Worm (Caenorhabditis elegans): ENCODE data around the gene F10C1.8.
A peak's percentile ranks its signal among the peaks of the same experiment; 100 is the strongest.
"Not testable (repeated sequence)": the region's sequence is repeated elsewhere in the genome, so short reads cannot be mapped to it uniquely, and the experiment has no call there.

F10C1.8 gene

DNA sequence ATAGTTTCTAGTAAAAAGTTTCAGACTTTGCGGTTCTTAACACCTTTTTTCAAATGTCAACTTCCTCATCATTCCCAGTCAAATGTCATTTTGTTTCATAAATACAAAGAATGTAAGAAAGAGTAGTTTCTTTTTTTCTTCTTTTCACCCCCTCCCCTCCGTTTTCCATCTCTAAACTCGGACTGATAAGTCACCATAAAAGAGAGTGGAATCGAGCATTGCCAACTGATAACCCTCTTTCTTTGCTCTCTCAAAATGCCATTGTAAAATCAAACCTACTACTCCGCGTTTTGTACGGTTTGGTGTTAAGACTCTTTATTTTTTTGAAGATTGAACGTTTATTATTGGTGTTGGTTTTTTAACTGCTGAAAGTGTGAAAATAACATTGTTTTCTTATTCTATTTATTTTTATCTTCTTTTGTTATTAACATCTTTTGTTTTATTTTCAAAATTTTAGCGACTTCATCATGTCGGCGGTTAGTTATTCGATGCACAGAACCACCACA lies 4.5 kb upstream of the F10C1.8 start, which contains the start of gene ifb-2:
ifb-2 (plus strand) TSS at position 456 of the 506 bp plus-strand sequence.
- peak; percentile 62 for TF ChIP-seq hlh-11 (tag; optimal IDR thresholded peaks at IDR 0.05)
- peak; percentile 44 for TF ChIP-seq dve-1 (tag; optimal IDR thresholded peaks at IDR 0.05; ENCODE audit: insufficient read depth)
- TF ChIP-seq nhr-6 (tag; optimal IDR thresholded peaks at IDR 0.05) = peak; percentile 25
- TF ChIP-seq pqm-1 (tag; optimal IDR thresholded peaks at IDR 0.05) = peak; percentile 94
- TF ChIP-seq nhr-28 (tag; optimal IDR thresholded peaks at IDR 0.05) = peak; percentile 80
- no peak for TF ChIP-seq lim-7 (GFP tag; IDR thresholded peaks at IDR 0.05)
- TF ChIP-seq ZK337.2 (GFP tag; IDR thresholded peaks at IDR 0.05) = no peak
- no peak for TF ChIP-seq daf-16 (GFP tag; optimal IDR thresholded peaks at IDR 0.05)
- TF ChIP-seq daf-16 (tag; optimal IDR thresholded peaks at IDR 0.05) = peak; percentile 44
- TF ChIP-seq nhr-77 (tag; optimal IDR thresholded peaks at IDR 0.05) = peak; percentile 23
- 0 out of 2 replicates have a peak, but pooled peaks have one; percentile 48 for TF ChIP-seq nhr-41 (GFP tag; IDR thresholded peaks at IDR 0.05)
- TF ChIP-seq dmd-6 (GFP tag; IDR thresholded peaks at IDR 0.05) = peak; percentile 65

DNA sequence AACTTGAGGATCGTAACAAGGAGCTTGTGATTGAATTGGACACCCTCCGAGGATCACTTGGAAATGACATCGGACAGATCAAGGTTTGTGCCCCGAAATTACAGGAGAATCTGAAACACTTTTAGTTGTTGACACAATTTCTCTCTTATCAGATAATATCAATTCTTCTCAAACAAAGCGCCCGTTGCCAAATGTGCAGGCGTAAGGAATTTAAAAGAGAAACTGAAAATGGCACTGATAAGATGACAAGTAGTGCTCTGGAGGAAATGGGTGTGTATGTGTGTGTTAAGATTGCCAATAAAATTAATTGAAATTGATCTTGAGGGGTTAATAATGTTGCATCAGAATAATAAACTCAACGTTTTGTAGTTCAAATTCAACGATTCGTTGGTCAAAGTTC lies 2.9 kb upstream of the F10C1.8 start:
- TF ChIP-seq lin-1 (GFP tag; IDR thresholded peaks at IDR 0.05) (0 out of 2 replicates have a peak, but pooled peaks have one; percentile 23), lin-15B (tag; optimal IDR thresholded peaks at IDR 0.05) (no peak), dmd-6 (GFP tag; IDR thresholded peaks at IDR 0.05) (peak; percentile 72), pha-4 (GFP tag; IDR thresholded peaks at IDR 0.05) (no peak), pha-4 (tag; optimal IDR thresholded peaks at IDR 0.05) (no peak), hlh-11 (tag; optimal IDR thresholded peaks at IDR 0.05) (peak; percentile 60), tra-1 (GFP tag; IDR thresholded peaks at IDR 0.05) (0 out of 2 replicates have a peak, but pooled peaks have one; percentile 49), ama-1 (optimal IDR thresholded peaks at IDR 0.05) (peak; percentile 8), nhr-41 (GFP tag; IDR thresholded peaks at IDR 0.05) (no peak), mes-2 (tag; optimal IDR thresholded peaks at IDR 0.05; ENCODE audit: poor library complexity, severe bottlenecking) (peak; percentile 9), dve-1 (tag; optimal IDR thresholded peaks at IDR 0.05; ENCODE audit: insufficient read depth) (peak; percentile 77), daf-16 (GFP tag; optimal IDR thresholded peaks at IDR 0.05) (no peak), daf-16 (tag; optimal IDR thresholded peaks at IDR 0.05) (peak; percentile 79), pqm-1 (tag; optimal IDR thresholded peaks at IDR 0.05) (peak; percentile 92), nhr-28 (tag; optimal IDR thresholded peaks at IDR 0.05) (peak; percentile 85), mxl-3 (GFP tag; optimal IDR thresholded peaks at IDR 0.05) (peak; percentile 17), nhr-77 (tag; optimal IDR thresholded peaks at IDR 0.05) (peak; percentile 69), lim-7 (GFP tag; IDR thresholded peaks at IDR 0.05) (no peak), aha-1 (tag) (peak; percentile 17)

DNA sequence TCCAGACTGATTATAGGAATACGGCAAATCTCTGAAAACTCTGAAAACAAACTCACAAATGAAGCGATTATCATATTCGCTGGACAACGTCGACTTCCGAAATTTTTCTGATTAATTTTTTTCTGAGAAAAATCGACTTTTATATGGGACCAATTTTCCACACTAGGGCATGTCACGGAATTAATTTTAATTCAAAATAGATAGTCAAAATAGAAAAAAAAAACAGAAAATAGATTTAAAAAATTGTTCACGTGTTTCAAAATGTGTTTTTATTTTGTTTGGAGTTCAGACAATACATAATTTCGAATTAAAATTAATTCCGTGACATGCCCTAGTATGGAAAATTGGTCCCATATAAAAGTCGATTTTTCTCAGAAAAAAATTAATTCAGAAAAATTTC lies 3.4 kb downstream of the F10C1.8 start, which contains the start of the genes F10C1.3 and F10C1.23:
F10C1.3 (minus strand) TSS at position 101 of the 400 bp plus-strand sequence.
F10C1.23 (plus strand) TSS at position 385 of the 400 bp plus-strand sequence.
- not testable (repeated sequence) for TF ChIP-seq cey-2 (tag; optimal IDR thresholded peaks at IDR 0.05; ENCODE audit: borderline replicate concordance, insufficient read depth); attf-4 (tag; optimal IDR thresholded peaks at IDR 0.05); ctbp-1 (GFP tag; IDR thresholded peaks at IDR 0.05)

DNA sequence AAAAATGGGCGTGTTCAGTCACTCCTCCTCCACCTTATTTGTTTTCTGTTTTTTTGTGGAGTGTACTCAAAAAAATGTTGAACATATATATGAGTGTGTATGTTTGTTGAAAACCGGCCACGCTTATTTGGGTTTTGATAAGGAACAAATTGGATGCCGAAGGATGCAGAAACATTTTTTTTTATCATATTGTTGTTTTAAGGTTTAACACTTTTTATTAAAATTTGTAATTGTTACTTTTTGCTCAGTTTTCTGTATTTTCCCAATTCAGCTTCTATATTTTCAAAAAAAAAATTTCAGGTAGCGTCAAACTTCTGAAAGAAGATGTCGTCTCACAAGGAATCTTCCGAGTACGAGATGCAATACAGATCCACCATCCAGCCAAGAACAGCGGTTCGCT lies 11.1 kb downstream of the F10C1.8 start, which contains the start of gene ifb-1:
ifb-1 (plus strand) TSS at position 301 of the 400 bp plus-strand sequence.
- TF ChIP-seq lin-38 (GFP tag; IDR thresholded peaks at IDR 0.05) (no peak), lim-7 (GFP tag; IDR thresholded peaks at IDR 0.05) (no peak)

DNA sequence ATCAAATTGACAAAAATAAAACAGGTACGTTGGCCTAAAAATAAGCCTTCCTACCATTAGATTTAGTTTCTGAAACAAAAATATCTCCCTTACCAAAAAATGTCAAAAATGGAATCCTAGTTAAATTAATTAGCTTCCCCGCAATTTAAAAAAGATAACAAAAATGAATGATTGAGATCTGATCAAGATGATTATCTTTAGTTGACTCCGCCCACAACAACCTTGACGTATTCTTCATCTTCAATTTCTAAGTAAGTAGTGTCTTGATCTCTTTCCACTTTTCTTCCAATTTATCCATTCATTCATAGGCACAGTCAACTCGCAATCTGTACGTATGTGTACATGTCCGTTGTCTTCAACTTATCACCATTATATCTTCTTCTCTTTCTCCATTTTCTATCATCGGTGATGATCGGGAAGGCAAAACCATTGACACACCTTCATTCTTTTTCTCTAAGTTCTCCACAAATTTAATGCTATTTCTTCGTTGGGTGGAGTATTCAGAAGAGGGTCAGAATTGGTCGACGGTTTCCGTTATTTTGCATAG lies 14.1 kb downstream of the F10C1.8 start:
- TF ChIP-seq nhr-28 (tag; optimal IDR thresholded peaks at IDR 0.05) (peak; percentile 6), Y48G9A.11 (GFP tag; IDR thresholded peaks at IDR 0.05) (no peak), unc-62 (GFP tag; optimal IDR thresholded peaks at IDR 0.05 in 1 of 2) (peak in 1 of 2 experiments; percentile 44), unc-62 (tag; optimal IDR thresholded peaks at IDR 0.05) (no peak), zip-11 (GFP tag; IDR thresholded peaks at IDR 0.05) (no peak)
